Worm (Caenorhabditis elegans) whole organism, L1 larva: ENCODE data around the gene cut-4.
A peak's percentile ranks its signal among the peaks of the same experiment; 100 is the strongest.

ENCODE experiments used
- dpl-1 ChIP-seq, 3 experiments: fragments of 150-350 bp in 2 of 3; sonication (generic microtip) in 1 of 3; optimal IDR thresholded peaks; 2 replicates each; lab custom pipeline; 2014 to 2017; ENCODE audit warnings: missing biosample characterization in 3 of 3, missing genetic modification characterization in 3 of 3, missing genetic modification reagents in 3 of 3
- mep-1 ChIP-seq: fragments of 150-350 bp; optimal IDR thresholded peaks from 2 replicates; lab custom pipeline; 2014; ENCODE audit warnings: missing biosample characterization, missing genetic modification characterization

ce11 chrII:10388041-10388706 is 47.8 kb upstream of the cut-4 start:
- TF ChIP-seq dpl-1 (GFP tag; optimal IDR thresholded peaks at IDR 0.05; lab: Kevin White, UChicago) (peak; percentile 55 to 72 (median 69)), mep-1 (tag; lab: Kevin White, UChicago) (peak; percentile 73)
